Fruit fly (Drosophila melanogaster) whole organism, wandering third instar larva: ENCODE data around the gene CG15153.

Source experiments
- Dfd ChIP-seq: fragments of >200 bp; optimal IDR thresholded peaks from 2 replicates; lab custom pipeline; 2017; ENCODE audit warnings: missing biosample characterization, missing genetic modification characterization
- GATAd ChIP-seq: sonication (Bioruptor generic); optimal IDR thresholded peaks from 2 replicates; lab custom pipeline; 2016; ENCODE audit warnings: missing biosample characterization, missing genetic modification characterization
- Jra ChIP-seq: sonication (Bioruptor generic); optimal IDR thresholded peaks from 2 replicates; lab custom pipeline; 2016; ENCODE audit warnings: missing biosample characterization, missing genetic modification characterization
- Myc ChIP-seq: fragments of >200 bp; optimal IDR thresholded peaks from 2 replicates; lab custom pipeline; 2017
- N ChIP-seq: fragments of >200 bp; optimal IDR thresholded peaks from 2 replicates; lab custom pipeline; 2018; ENCODE audit warnings: missing biosample characterization, missing external identifiers, missing genetic modification characterization
- foxo ChIP-seq, 2 experiments: fragments of 200-800 bp; sonication (Bioruptor generic); optimal IDR thresholded peaks; 2 replicates in 1 of 2; 3 replicates in 1 of 2; lab custom pipeline; 2016 to 2017; ENCODE audit warnings: missing biosample characterization in 2 of 2, missing genetic modification characterization in 2 of 2
- h ChIP-seq: fragments of 200-800 bp; sonication (Bioruptor generic); optimal IDR thresholded peaks from 3 replicates; lab custom pipeline; 2016; ENCODE audit warnings: missing biosample characterization, mild to moderate bottlenecking, missing genetic modification characterization
- pan ChIP-seq: fragments of >200 bp; optimal IDR thresholded peaks from 2 replicates; lab custom pipeline; 2017

DNA sequence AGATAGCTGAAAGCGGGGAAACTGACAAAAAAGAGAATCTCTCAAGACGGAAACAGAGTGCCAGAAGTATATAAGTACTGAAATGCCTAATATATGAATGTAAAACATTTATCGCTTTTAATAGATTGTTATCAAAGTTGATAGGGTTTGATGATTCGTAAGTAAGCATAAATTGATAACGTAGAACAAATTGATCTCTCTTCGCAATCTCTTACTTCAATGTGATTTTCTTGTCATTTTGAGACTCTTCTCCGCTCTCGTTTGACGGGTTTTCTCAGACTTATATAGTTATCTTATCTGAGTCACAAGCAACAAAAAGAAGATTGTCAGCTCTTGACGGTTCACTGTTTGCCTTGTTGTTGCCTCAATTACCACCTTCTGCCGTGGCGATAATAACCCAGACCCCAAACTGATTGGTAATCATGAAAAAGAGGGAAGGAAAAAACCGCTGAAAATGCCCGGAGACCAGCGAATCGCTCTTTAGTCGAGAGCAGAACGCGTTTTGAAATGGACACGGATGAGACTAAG is 22.2 kb upstream of the CG15153 start, which contains the start of gene CG15152:
- TF ChIP-seq Dfd = no peak
- TF ChIP-seq h (GFP tag; lab: Kevin White, UChicago) = no peak
- TF ChIP-seq GATAd = no peak
- TF ChIP-seq Myc (lab: Kevin White, UChicago) = no peak
- no peak for TF ChIP-seq Jra (GFP tag; lab: Kevin White, UChicago)
- TF ChIP-seq pan = no peak
- no peak for TF ChIP-seq N (GFP tag; lab: Kevin White, UChicago)
- no peak for TF ChIP-seq foxo (GFP tag; optimal IDR thresholded peaks at IDR 0.05; lab: Kevin White, UChicago)
